Worm (Caenorhabditis elegans) whole organism, L4/young adult: Measurements from ENCODE around the gene tag-120.

ENCODE experiments used
- W03F9.2 ChIP-seq: fragments of 150-350 bp; optimal IDR thresholded peaks from 2 replicates; lab custom pipeline; 2014; ENCODE audit warnings: missing biosample characterization, missing genetic modification characterization
- dao-5 ChIP-seq: sonication (generic microtip); optimal IDR thresholded peaks from 2 replicates; lab custom pipeline; 2016; ENCODE audit warnings: missing genotype, missing genetic modification characterization, moderate library complexity, missing compliant biosample characterization
- him-1 ChIP-seq: sonication (generic microtip); optimal IDR thresholded peaks from 2 replicates; lab custom pipeline; 2016; ENCODE audit warnings: missing genotype, missing genetic modification reagents, missing genetic modification characterization, missing compliant biosample characterization

- no peak for TF ChIP-seq him-1
- no peak for TF ChIP-seq W03F9.2
- TF ChIP-seq dao-5, result no peak
Measured at ce11 chrV:9744934-9745333, 35.3 kb upstream of the tag-120 start, which contains the start of gene F58E6.13.
